Worm (Caenorhabditis elegans) whole organism, L4 larva: ENCODE data around the gene F21D5.6.

Source experiments
- D1046.2 ChIP-seq: fragments of 200-800 bp; sonication (Bioruptor generic); IDR thresholded peaks from 2 replicates; pipeline ENCODE4 v1.3.6; 2022; ENCODE audit warnings: missing genetic modification characterization, missing compliant biosample characterization
- R02D3.7 ChIP-seq: fragments of 150-350 bp; sonication (generic microtip); optimal IDR thresholded peaks from 3 replicates; lab custom pipeline; 2014; ENCODE audit warnings: missing biosample characterization, missing genetic modification characterization
- Y105C5A.15 ChIP-seq: fragments of 200-800 bp; sonication (Bioruptor generic); IDR thresholded peaks from 2 replicates; pipeline ENCODE4 v1.3.6; 2022; ENCODE audit warnings: missing genetic modification characterization, missing compliant biosample characterization
- Y48G9A.11 ChIP-seq: fragments of 200-800 bp; sonication (Bioruptor generic); IDR thresholded peaks from 2 replicates; pipeline ENCODE4 v1.3.6; 2022; ENCODE audit warnings: missing genetic modification reagents, missing genetic modification characterization, missing compliant biosample characterization
- Y5F2A.4 ChIP-seq: fragments of 200-800 bp; sonication (Bioruptor generic); optimal IDR thresholded peaks from 2 replicates; lab custom pipeline; 2018; ENCODE audit warnings: mild to moderate bottlenecking, missing genetic modification characterization, missing compliant biosample characterization
- ZK337.2 ChIP-seq: fragments of 200-800 bp; sonication (Bioruptor generic); IDR thresholded peaks from 2 replicates; pipeline ENCODE4 v1.3.6; 2022; ENCODE audit warnings: missing genetic modification reagents, missing genetic modification characterization, missing compliant biosample characterization
- aly-2 ChIP-seq: sonication (generic microtip); optimal IDR thresholded peaks from 2 replicates; lab custom pipeline; 2018; ENCODE audit warnings: missing biosample characterization, missing genetic modification characterization
- ceh-20 ChIP-seq: fragments of 200-800 bp; sonication (Bioruptor generic); IDR thresholded peaks from 2 replicates; pipeline ENCODE4 v1.3.6; 2022; ENCODE audit warnings: missing genetic modification reagents, missing genetic modification characterization, missing compliant biosample characterization
- ceh-28 ChIP-seq: fragments of 150-350 bp; optimal IDR thresholded peaks from 2 replicates; lab custom pipeline; 2014; ENCODE audit warnings: missing biosample characterization, missing genetic modification reagents, missing genetic modification characterization
- ceh-44 ChIP-seq: fragments of 200-800 bp; sonication (Bioruptor generic); IDR thresholded peaks from 2 replicates; pipeline ENCODE4 v1.3.6; 2022; ENCODE audit warnings: missing genetic modification reagents, missing genetic modification characterization, missing compliant biosample characterization
- ceh-62 ChIP-seq: sonication (generic microtip); optimal IDR thresholded peaks from 2 replicates; lab custom pipeline; 2017; ENCODE audit warnings: missing biosample characterization, missing genetic modification characterization
- ces-1 ChIP-seq: fragments of 150-350 bp; sonication (generic microtip); optimal IDR thresholded peaks from 4 replicates; lab custom pipeline; 2014; ENCODE audit warnings: missing biosample characterization, missing genetic modification reagents, missing genetic modification characterization
- cey-2 ChIP-seq: sonication (generic microtip); optimal IDR thresholded peaks from 3 replicates; lab custom pipeline; 2017; ENCODE audit warnings: missing genetic modification characterization, mild to moderate bottlenecking, missing compliant biosample characterization, antibody characterized with exemption, borderline replicate concordance; ENCODE audit not compliant: insufficient read depth
- dve-1 ChIP-seq: sonication (generic microtip); optimal IDR thresholded peaks from 2 replicates; lab custom pipeline; 2017; ENCODE audit warnings: antibody characterized with exemption, mild to moderate bottlenecking, missing genetic modification characterization, missing compliant biosample characterization; ENCODE audit not compliant: insufficient read depth
- egl-27 ChIP-seq: sonication (generic microtip); optimal IDR thresholded peaks from 3 replicates; lab custom pipeline; 2017; ENCODE audit warnings: missing biosample characterization, missing genetic modification reagents, missing genetic modification characterization
- fkh-10 ChIP-seq: fragments of 150-350 bp; optimal IDR thresholded peaks from 2 replicates; lab custom pipeline; 2014; ENCODE audit warnings: missing biosample characterization, missing genetic modification reagents, missing genetic modification characterization
- fos-1 ChIP-seq: fragments of 150-350 bp; optimal IDR thresholded peaks from 2 replicates; lab custom pipeline; 2014; ENCODE audit warnings: missing biosample characterization, missing genetic modification characterization
- gei-8 ChIP-seq: fragments of 200-800 bp; sonication (Bioruptor generic); optimal IDR thresholded peaks from 2 replicates; lab custom pipeline; 2018; ENCODE audit warnings: mild to moderate bottlenecking, missing genetic modification characterization, missing compliant biosample characterization
- hlh-30 ChIP-seq: sonication (generic microtip); optimal IDR thresholded peaks from 2 replicates; lab custom pipeline; 2017; ENCODE audit warnings: antibody characterized with exemption, mild to moderate bottlenecking, missing genetic modification characterization, missing compliant biosample characterization; ENCODE audit not compliant: insufficient read depth
- lin-39 ChIP-seq: fragments of 150-350 bp; optimal IDR thresholded peaks from 2 replicates; lab custom pipeline; 2014; ENCODE audit warnings: missing biosample characterization, missing genetic modification reagents, missing genetic modification characterization
- lir-3 ChIP-seq: sonication (generic microtip); optimal IDR thresholded peaks from 2 replicates; lab custom pipeline; 2016; ENCODE audit warnings: mild to moderate bottlenecking, missing genetic modification characterization, missing compliant biosample characterization
- lsy-2 ChIP-seq, 2 experiments: fragments of 150-350 bp in 1 of 2; sonication (generic microtip) in 1 of 2; optimal IDR thresholded peaks; 2 replicates each; lab custom pipeline; 2014 to 2017; ENCODE audit warnings: missing biosample characterization in 2 of 2, missing genetic modification characterization in 2 of 2
- madf-9 ChIP-seq: fragments of 200-800 bp; sonication (Bioruptor generic); conservative IDR thresholded peaks from 2 replicates; pipeline ENCODE4 v1.3.6; 2022; ENCODE audit warnings: missing genetic modification reagents, missing genetic modification characterization, missing compliant biosample characterization
- mdt-29 ChIP-seq: fragments of 200-800 bp; sonication (Bioruptor generic); IDR thresholded peaks from 2 replicates; pipeline ENCODE4 v1.3.6; 2022; ENCODE audit warnings: missing genetic modification reagents, missing genetic modification characterization, missing compliant biosample characterization
- mes-2 ChIP-seq: sonication (generic microtip); optimal IDR thresholded peaks from 2 replicates; lab custom pipeline; 2016; ENCODE audit warnings: missing genotype, mild to moderate bottlenecking, missing genetic modification characterization, missing compliant biosample characterization; ENCODE audit not compliant: poor library complexity, severe bottlenecking
- mxl-3 ChIP-seq: fragments of 200-800 bp; sonication (Bioruptor generic); optimal IDR thresholded peaks from 2 replicates; lab custom pipeline; 2018; ENCODE audit warnings: mild to moderate bottlenecking, missing genetic modification characterization, missing compliant biosample characterization
- nhr-11 ChIP-seq: fragments of 150-350 bp; optimal IDR thresholded peaks from 2 replicates; lab custom pipeline; 2014; ENCODE audit warnings: missing biosample characterization, missing genetic modification characterization
- nhr-111 ChIP-seq: fragments of 200-800 bp; sonication (Bioruptor generic); optimal IDR thresholded peaks from 2 replicates; lab custom pipeline; 2018; ENCODE audit warnings: mild to moderate bottlenecking, missing genetic modification characterization, missing compliant biosample characterization
- nhr-28 ChIP-seq: fragments of 150-350 bp; optimal IDR thresholded peaks from 2 replicates; lab custom pipeline; 2014; ENCODE audit warnings: missing biosample characterization, missing genetic modification characterization
- nhr-41 ChIP-seq: fragments of 200-800 bp; sonication (Bioruptor generic); IDR thresholded peaks from 2 replicates; pipeline ENCODE4 v1.3.6; 2022; ENCODE audit warnings: missing genetic modification reagents, missing genetic modification characterization, missing compliant biosample characterization
- nhr-42 ChIP-seq: fragments of 200-800 bp; sonication (Bioruptor generic); IDR thresholded peaks from 2 replicates; pipeline ENCODE4 v1.3.6; 2022; ENCODE audit warnings: missing genetic modification characterization, missing compliant biosample characterization
- nhr-48 ChIP-seq: sonication (generic microtip); optimal IDR thresholded peaks from 2 replicates; lab custom pipeline; 2016; ENCODE audit warnings: mild to moderate bottlenecking, missing genetic modification characterization, missing compliant biosample characterization
- nhr-76 ChIP-seq: fragments of 150-350 bp; optimal IDR thresholded peaks from 2 replicates; lab custom pipeline; 2014; ENCODE audit warnings: missing biosample characterization, missing genetic modification characterization
- snpc-1.2 ChIP-seq: fragments of 200-800 bp; sonication (Bioruptor generic); IDR thresholded peaks from 2 replicates; pipeline ENCODE4 v1.3.6; 2022; ENCODE audit warnings: missing genetic modification reagents, missing genetic modification characterization, missing compliant biosample characterization
- snpc-4 ChIP-seq: fragments of 150-350 bp; optimal IDR thresholded peaks from 2 replicates; lab custom pipeline; 2014; ENCODE audit warnings: missing biosample characterization, missing genetic modification characterization
- tag-97 ChIP-seq: fragments of 200-800 bp; sonication (Bioruptor generic); IDR thresholded peaks from 2 replicates; pipeline ENCODE4 v1.3.6; 2022; ENCODE audit warnings: missing genetic modification characterization, missing compliant biosample characterization
- tra-1 ChIP-seq: fragments of 200-800 bp; sonication (Bioruptor generic); IDR thresholded peaks from 2 replicates; pipeline ENCODE4 v1.3.6; 2022; ENCODE audit warnings: missing genetic modification reagents, missing genetic modification characterization, missing compliant biosample characterization
- vab-7 ChIP-seq: fragments of 200-800 bp; sonication (Bioruptor generic); IDR thresholded peaks from 2 replicates; pipeline ENCODE4 v1.3.6; 2022; ENCODE audit warnings: missing genetic modification reagents, missing genetic modification characterization, missing compliant biosample characterization
- zag-1 ChIP-seq: fragments of 150-350 bp; optimal IDR thresholded peaks from 2 replicates; lab custom pipeline; 2014; ENCODE audit warnings: missing biosample characterization, missing genetic modification characterization
- zip-11 ChIP-seq: fragments of 200-800 bp; sonication (Bioruptor generic); IDR thresholded peaks from 2 replicates; pipeline ENCODE4 v1.3.6; 2022; ENCODE audit warnings: missing genetic modification characterization, missing compliant biosample characterization
- zip-2 ChIP-seq: fragments of 150-350 bp; optimal IDR thresholded peaks from 2 replicates; lab custom pipeline; 2014; ENCODE audit warnings: missing biosample characterization, missing genetic modification characterization

Gene F21D5.6

DNA sequence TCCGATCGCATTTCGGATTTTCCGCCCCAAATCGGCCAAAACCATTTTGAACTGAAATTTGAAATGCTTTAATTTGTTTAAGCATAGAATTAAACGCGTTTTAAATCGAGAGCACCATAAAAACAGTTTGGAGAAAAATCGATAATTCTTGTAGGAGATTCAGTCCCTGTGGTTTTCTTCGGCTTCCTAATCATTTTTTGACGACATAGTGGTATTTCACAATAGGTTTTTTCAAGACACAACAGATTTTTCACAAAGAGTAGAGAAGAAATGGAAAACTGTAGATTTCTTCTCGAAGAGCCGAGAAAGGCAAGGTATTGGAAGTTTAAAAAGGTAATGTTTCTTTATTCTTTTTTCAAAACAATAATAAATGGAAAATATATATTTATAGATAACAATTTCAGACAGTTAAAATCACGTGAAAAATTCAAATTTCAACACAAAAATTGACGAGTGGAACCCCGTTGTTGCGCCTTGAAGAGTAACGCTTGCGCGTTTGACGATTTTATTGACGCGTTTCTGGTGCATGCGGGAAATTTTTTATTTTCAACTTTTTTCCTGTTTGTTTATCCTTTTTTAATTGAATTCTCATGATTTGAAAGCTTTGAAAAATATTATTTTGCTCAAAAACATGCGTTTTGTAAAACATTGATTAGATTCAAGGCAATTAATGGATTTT lies 2.6 kb upstream of the F21D5.6 start, which contains the start of gene F21D5.7 (continued):
- no peak for TF ChIP-seq Y48G9A.11 (GFP tag; lab: Robert Waterston, UW)
- TF ChIP-seq mxl-3, result peak; percentile 15
- no peak for TF ChIP-seq D1046.2
- peak; percentile 12 for TF ChIP-seq nhr-11 (tag; lab: Kevin White, UChicago)
- TF ChIP-seq cey-2 (tag; lab: Kevin White, UChicago), result no peak
- no peak for TF ChIP-seq nhr-111 (GFP tag; lab: Kevin White, UChicago)
- TF ChIP-seq R02D3.7 (tag; lab: Kevin White, UChicago), result no peak
- no peak for TF ChIP-seq nhr-76 (tag; lab: Kevin White, UChicago)
- TF ChIP-seq madf-9 (GFP tag; lab: Robert Waterston, UW), result 0 out of 2 replicates have a peak, but pooled peaks have one; percentile 37
- TF ChIP-seq dve-1 (tag; lab: Kevin White, UChicago), result peak; percentile 91
- TF ChIP-seq zip-11 (GFP tag; lab: Robert Waterston, UW), result no peak
- TF ChIP-seq nhr-28 (tag; lab: Kevin White, UChicago), result peak; percentile 56
- TF ChIP-seq nhr-42 (GFP tag; lab: Robert Waterston, UW), result no peak
- no peak for TF ChIP-seq tra-1 (GFP tag; lab: Robert Waterston, UW)

DNA sequence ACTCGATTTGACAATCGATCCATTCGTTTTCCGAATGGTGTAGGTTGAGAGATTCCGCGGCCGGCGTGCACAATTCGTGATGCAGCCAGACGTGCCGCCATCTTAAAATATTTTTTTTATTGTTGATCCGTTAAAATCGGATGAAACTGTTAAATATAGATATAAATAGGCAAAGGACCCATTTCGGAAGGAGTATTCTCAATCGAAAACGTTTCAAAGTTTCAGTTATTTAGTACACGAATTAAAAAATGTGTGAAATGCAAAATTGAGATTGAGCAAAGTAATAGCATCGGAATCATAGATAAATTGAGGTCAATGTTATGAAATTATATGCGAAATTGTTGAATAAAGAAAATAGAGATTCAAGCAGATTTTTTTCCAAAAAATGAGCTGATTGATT lies 1.3 kb downstream of the F21D5.6 start, which contains the start of gene mrps-33:
mrps-33 (minus strand) TSS at position 101 of the 400 bp plus-strand sequence.
- TF ChIP-seq lir-3 (tag; lab: Kevin White, UChicago), result no peak
- TF ChIP-seq ceh-44 (GFP tag; lab: Robert Waterston, UW), result no peak
- TF ChIP-seq cey-2 (tag; lab: Kevin White, UChicago), result no peak
- TF ChIP-seq ceh-20 (GFP tag; lab: Robert Waterston, UW), result no peak
- TF ChIP-seq snpc-1.2 (GFP tag; lab: Robert Waterston, UW), result no peak
- no peak for TF ChIP-seq snpc-4 (tag; lab: Kevin White, UChicago)
- TF ChIP-seq Y5F2A.4 (GFP tag; lab: Kevin White, UChicago), result no peak

DNA sequence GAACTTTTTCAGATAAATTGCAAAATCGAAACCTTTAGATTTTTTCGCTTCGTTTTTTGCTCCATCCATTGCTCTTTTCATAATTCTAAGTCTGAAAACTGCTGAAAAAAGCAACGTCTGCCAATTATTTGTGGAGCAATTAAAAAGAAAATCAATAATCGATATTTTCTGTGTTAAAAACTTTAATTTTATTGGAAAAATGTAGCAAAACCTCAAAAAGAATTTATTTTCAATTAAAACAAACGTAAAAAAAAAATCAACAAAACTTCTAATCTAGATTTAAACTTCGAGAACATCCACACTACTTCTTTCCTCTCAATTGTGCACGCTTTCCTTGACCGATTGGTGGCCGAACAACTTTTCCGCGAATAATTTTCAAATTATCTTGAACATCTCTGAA lies 1.9 kb downstream of the F21D5.6 start, which contains the start of gene F21D5.5:
F21D5.5 (minus strand) TSS at position 101 of the 400 bp plus-strand sequence.
- no peak for TF ChIP-seq ceh-20 (GFP tag; lab: Robert Waterston, UW)
- peak; percentile 24 for TF ChIP-seq ceh-28 (tag; lab: Kevin White, UChicago)
- TF ChIP-seq fkh-10, result no peak
- no peak for TF ChIP-seq tag-97

DNA sequence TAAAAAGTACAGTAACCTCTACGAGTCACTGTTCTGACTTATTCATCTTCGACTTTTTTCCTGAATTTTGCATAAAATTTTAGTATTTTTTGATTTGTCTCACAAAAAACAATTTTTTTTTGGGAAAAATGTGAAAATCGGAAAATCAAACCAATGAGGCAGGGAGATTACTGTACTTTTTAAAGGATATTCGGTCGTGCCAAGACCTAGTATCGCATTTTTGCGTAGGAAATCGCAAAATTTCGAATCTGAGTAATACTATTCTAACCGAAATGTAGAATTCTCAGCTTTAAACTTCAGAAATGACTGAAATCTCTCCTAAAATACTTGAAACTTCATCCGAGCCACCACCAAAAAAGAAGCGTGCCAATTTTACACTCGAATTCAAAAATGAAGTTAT lies 3.4 kb downstream of the F21D5.6 start, which contains the start of gene F21D5.4:
F21D5.4 (plus strand) TSS at position 301 of the 400 bp plus-strand sequence.
- no peak for TF ChIP-seq lin-39

DNA sequence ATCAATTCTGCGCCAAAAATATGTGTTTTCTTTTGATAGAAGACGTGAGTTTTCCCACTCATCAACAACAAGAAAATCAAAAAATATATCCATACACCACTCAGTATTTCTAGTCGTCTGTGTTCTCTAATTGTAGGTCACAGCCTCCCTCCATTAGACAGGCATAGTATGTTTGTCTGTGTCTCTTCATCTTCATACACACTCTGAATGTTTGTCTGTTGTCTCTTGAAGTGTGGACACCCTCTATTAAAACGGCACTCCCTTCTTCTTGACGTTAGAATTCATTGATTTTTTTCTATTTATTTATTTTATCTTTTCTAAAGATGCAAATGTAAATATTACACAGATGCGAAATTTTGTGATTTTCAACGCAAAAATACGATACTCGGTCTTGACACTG lies 3.8 kb downstream of the F21D5.6 start:
- TF ChIP-seq nhr-28 (tag; lab: Kevin White, UChicago) (peak; percentile 5), mxl-3 (no peak), zag-1 (no peak), Y105C5A.15 (GFP tag; lab: Robert Waterston, UW) (no peak), D1046.2 (no peak), nhr-42 (GFP tag; lab: Robert Waterston, UW) (no peak), egl-27 (tag; lab: Kevin White, UChicago) (no peak), vab-7 (GFP tag; lab: Robert Waterston, UW) (no peak), nhr-48 (no peak), mdt-29 (no peak), zip-2 (no peak), aly-2 (no peak), fos-1 (tag; lab: Kevin White, UChicago) (no peak), ces-1 (GFP tag; lab: Kevin White, UChicago) (no peak), gei-8 (no peak), R02D3.7 (tag; lab: Kevin White, UChicago) (no peak), nhr-41 (GFP tag; lab: Robert Waterston, UW) (no peak), nhr-11 (tag; lab: Kevin White, UChicago) (no peak), mes-2 (tag; lab: Kevin White, UChicago) (peak; percentile 27), ceh-44 (GFP tag; lab: Robert Waterston, UW) (no peak), ceh-62 (tag; lab: Kevin White, UChicago) (no peak), ZK337.2 (no peak), hlh-30 (tag; lab: Kevin White, UChicago) (peak; percentile 10), lsy-2 (tag; optimal IDR thresholded peaks at IDR 0.05; lab: Kevin White, UChicago) (peak in 1 of 2 experiments; percentile 32)
